Worm (Caenorhabditis elegans): Measurements from ENCODE around the gene srj-10.

The srj-10 gene

ce11 chrV:16071167-16071566 is 2.6 kb downstream of the srj-10 start, which contains the start of gene nhr-176:
Gene nhr-176 (plus strand): TSS chrV:16071325.
- TF ChIP-seq elt-2 (tag; optimal IDR thresholded peaks at IDR 0.05) (peak; percentile 36), efl-1 (optimal IDR thresholded peaks at IDR 0.05) (no peak), efl-1 (GFP tag; optimal IDR thresholded peaks at IDR 0.05 in 1 of 2) (peak in 1 of 2 experiments; percentile 34), mep-1 (tag; optimal IDR thresholded peaks at IDR 0.05) (no peak), nhr-11 (tag; optimal IDR thresholded peaks at IDR 0.05) (no peak)

ce11 chrV:16068938-16069337 is 4.8 kb downstream of the srj-10 start, which contains the start of gene cyp-35D1:
Gene cyp-35D1 (plus strand): TSS chrV:16069238.
- no peak for TF ChIP-seq hlh-17 (GFP tag; optimal IDR thresholded peaks at IDR 0.05; ENCODE audit: borderline replicate concordance)
- no peak for TF ChIP-seq elt-3 (tag; optimal IDR thresholded peaks at IDR 0.05)
- no peak for TF ChIP-seq grh-1 (GFP tag; IDR thresholded peaks at IDR 0.05)
- no peak for TF ChIP-seq egl-27 (tag; optimal IDR thresholded peaks at IDR 0.05)

ce11 chrV:16062788-16063187 is 11.0 kb downstream of the srj-10 start, which contains the start of gene F14H3.14:
Gene F14H3.14 (minus strand): TSS chrV:16062888.
- no peak for TF ChIP-seq zip-4 (GFP tag; optimal IDR thresholded peaks at IDR 0.05)
- no peak for TF ChIP-seq ztf-4 (tag; optimal IDR thresholded peaks at IDR 0.05)
- no peak for TF ChIP-seq mdl-1 (tag; optimal IDR thresholded peaks at IDR 0.05)
- TF ChIP-seq aly-2 (tag; optimal IDR thresholded peaks at IDR 0.05), result no peak
- TF ChIP-seq sup-37 (GFP tag; optimal IDR thresholded peaks at IDR 0.05), result no peak
- TF ChIP-seq C16A3.4 (tag; optimal IDR thresholded peaks at IDR 0.05), result no peak
- no peak for TF ChIP-seq nhr-11 (tag; optimal IDR thresholded peaks at IDR 0.05)
- no peak for TF ChIP-seq xbp-1 (tag; optimal IDR thresholded peaks at IDR 0.05)
- TF ChIP-seq ama-1 (optimal IDR thresholded peaks at IDR 0.05), result no peak
- TF ChIP-seq isw-1 (GFP tag; IDR thresholded peaks at IDR 0.05), result no peak
- no peak for TF ChIP-seq dpl-1 (GFP tag; optimal IDR thresholded peaks at IDR 0.05)
- TF ChIP-seq fkh-4 (tag; optimal IDR thresholded peaks at IDR 0.05; ENCODE audit: borderline replicate concordance), result no peak
- TF ChIP-seq nhr-20 (tag; optimal IDR thresholded peaks at IDR 0.05), result no peak
- TF ChIP-seq aha-1 (tag; optimal IDR thresholded peaks at IDR 0.05), result no peak
- TF ChIP-seq lin-13 (GFP tag; optimal IDR thresholded peaks at IDR 0.05), result no peak
- no peak for TF ChIP-seq vab-15 (tag; optimal IDR thresholded peaks at IDR 0.05)
- TF ChIP-seq ceh-88 (GFP tag; IDR thresholded peaks at IDR 0.05), result no peak

ce11 chrV:16061993-16062392 is 11.8 kb downstream of the srj-10 start, which contains the start of gene fbxa-100:
Gene fbxa-100 (minus strand): TSS chrV:16062093.
- TF ChIP-seq hlh-17 (GFP tag; optimal IDR thresholded peaks at IDR 0.05; ENCODE audit: borderline replicate concordance) (no peak), efl-3 (GFP tag; optimal IDR thresholded peaks at IDR 0.05) (no peak), blmp-1 (tag; optimal IDR thresholded peaks at IDR 0.05) (no peak), nhr-12 (tag; optimal IDR thresholded peaks at IDR 0.05) (no peak)

ce11 chrV:16060135-16060534 is 13.6 kb downstream of the srj-10 start, which contains the start of gene F14H3.15:
Gene F14H3.15 (minus strand): TSS chrV:16060235.
- TF ChIP-seq tlp-1 (tag; optimal IDR thresholded peaks at IDR 0.05), result no peak
- no peak for TF ChIP-seq isw-1 (GFP tag; IDR thresholded peaks at IDR 0.05)
- no peak for TF ChIP-seq pag-3 (tag; optimal IDR thresholded peaks at IDR 0.05; ENCODE audit: borderline replicate concordance, insufficient read depth)
- no peak for TF ChIP-seq lin-14 (GFP tag; optimal IDR thresholded peaks at IDR 0.05)
- TF ChIP-seq zag-1 (tag; optimal IDR thresholded peaks at IDR 0.05), result no peak
- TF ChIP-seq alr-1 (tag; optimal IDR thresholded peaks at IDR 0.05; ENCODE audit: borderline replicate concordance), result no peak
- TF ChIP-seq nhr-71 (tag; optimal IDR thresholded peaks at IDR 0.05), result no peak
- TF ChIP-seq lin-39 (tag; optimal IDR thresholded peaks at IDR 0.05), result no peak
- no peak for TF ChIP-seq lsy-2 (tag; optimal IDR thresholded peaks at IDR 0.05)
- TF ChIP-seq snu-23 (GFP tag; optimal IDR thresholded peaks at IDR 0.05), result no peak
- TF ChIP-seq unc-98 (GFP tag; IDR thresholded peaks at IDR 0.05), result no peak
- no peak for TF ChIP-seq F16B12.6 (tag; optimal IDR thresholded peaks at IDR 0.05)
- TF ChIP-seq mef-2 (tag; optimal IDR thresholded peaks at IDR 0.05), result no peak
- no peak for TF ChIP-seq nhr-20 (tag; optimal IDR thresholded peaks at IDR 0.05)
- TF ChIP-seq mdl-1 (tag; optimal IDR thresholded peaks at IDR 0.05), result no peak
- no peak for TF ChIP-seq ztf-4 (tag; optimal IDR thresholded peaks at IDR 0.05)
- no peak for TF ChIP-seq nhr-28 (tag; optimal IDR thresholded peaks at IDR 0.05)
- no peak for TF ChIP-seq sptf-1 (tag; optimal IDR thresholded peaks at IDR 0.05)
- TF ChIP-seq nhr-77 (tag; optimal IDR thresholded peaks at IDR 0.05), result no peak
- no peak for TF ChIP-seq nhr-12 (tag; optimal IDR thresholded peaks at IDR 0.05)

Measured in whole organism, L1 larva.